Fruit fly (Drosophila melanogaster) whole organism, embryonic: Measurements from ENCODE around the gene Cdc7.

Experiments used
- CG11093 ChIP-seq: fragments of 200-800 bp; sonication (Bioruptor generic); IDR thresholded peaks from 3 replicates; pipeline ENCODE4 v1.3.6; 2022; ENCODE audit warnings: missing biosample characterization, missing genetic modification characterization
- CG11247 ChIP-seq: fragments of 200-800 bp; sonication (Bioruptor generic); IDR thresholded peaks from 2 replicates; pipeline ENCODE4 v1.3.6; 2022; ENCODE audit warnings: missing biosample characterization, missing genetic modification characterization
- CG11504 ChIP-seq: fragments of 200-800 bp; sonication (Bioruptor generic); optimal IDR thresholded peaks from 3 replicates; lab custom pipeline; 2019; ENCODE audit warnings: missing biosample characterization, mild to moderate bottlenecking, missing genetic modification characterization, moderate library complexity
- CG12219 ChIP-seq: fragments of 200-800 bp; sonication (Bioruptor generic); optimal IDR thresholded peaks from 3 replicates; lab custom pipeline; 2018; ENCODE audit warnings: missing biosample characterization, mild to moderate bottlenecking, missing genetic modification characterization
- CG13123 ChIP-seq: fragments of 200-800 bp; sonication (Bioruptor generic); optimal IDR thresholded peaks from 2 replicates; lab custom pipeline; 2016; ENCODE audit warnings: missing biosample characterization, missing genetic modification characterization
- CG13296 ChIP-seq: fragments of 200-800 bp; sonication (Bioruptor generic); optimal IDR thresholded peaks from 3 replicates; lab custom pipeline; 2018; ENCODE audit warnings: missing biosample characterization, mild to moderate bottlenecking, missing genetic modification characterization
- CG14965 ChIP-seq: fragments of 200-800 bp; sonication (Bioruptor generic); optimal IDR thresholded peaks from 2 replicates; lab custom pipeline; 2016; ENCODE audit warnings: missing biosample characterization, missing genetic modification characterization, borderline replicate concordance
- CG15696 ChIP-seq: fragments of 200-800 bp; sonication (Bioruptor generic); optimal IDR thresholded peaks from 2 replicates; lab custom pipeline; 2019; ENCODE audit warnings: missing biosample characterization, mild to moderate bottlenecking, missing genetic modification characterization, moderate library complexity
- CG17186 ChIP-seq: fragments of 200-800 bp; sonication (Bioruptor generic); optimal IDR thresholded peaks from 3 replicates; lab custom pipeline; 2017; ENCODE audit warnings: missing biosample characterization, missing genetic modification reagents, missing genetic modification characterization
- CG17802 ChIP-seq: fragments of 200-800 bp; sonication (Bioruptor generic); optimal IDR thresholded peaks from 2 replicates; lab custom pipeline; 2018; ENCODE audit warnings: missing biosample characterization, mild to moderate bottlenecking, missing genetic modification characterization, moderate library complexity
- CG1832 ChIP-seq: fragments of 200-800 bp; sonication (Bioruptor generic); optimal IDR thresholded peaks from 2 replicates; lab custom pipeline; 2017; ENCODE audit warnings: missing biosample characterization, mild to moderate bottlenecking, missing genetic modification characterization, inconsistent platforms
- CG18764 ChIP-seq: fragments of 200-800 bp; sonication (Bioruptor generic); optimal IDR thresholded peaks from 3 replicates; lab custom pipeline; 2016; ENCODE audit warnings: missing biosample characterization, missing genetic modification characterization
- CG6175 ChIP-seq: fragments of 200-800 bp; sonication (Bioruptor generic); IDR thresholded peaks from 3 replicates; pipeline ENCODE4 v1.3.6; 2022; ENCODE audit warnings: missing biosample characterization, missing genetic modification characterization
- CG6683 ChIP-seq: fragments of 200-800 bp; sonication (Bioruptor generic); optimal IDR thresholded peaks from 2 replicates; lab custom pipeline; 2017; ENCODE audit warnings: missing biosample characterization, mild to moderate bottlenecking, missing genetic modification characterization, missing genetic modification reagents
- CG7839 ChIP-seq: fragments of 200-800 bp; sonication (Bioruptor generic); optimal IDR thresholded peaks from 3 replicates; lab custom pipeline; 2018; ENCODE audit warnings: missing biosample characterization, mild to moderate bottlenecking, missing genetic modification characterization, moderate library complexity
- CG9932 ChIP-seq: fragments of 200-800 bp; sonication (Bioruptor generic); IDR thresholded peaks from 2 replicates; pipeline ENCODE4 v1.3.6; 2022; ENCODE audit warnings: missing biosample characterization, missing genetic modification characterization
- CHES-1-like ChIP-seq: fragments of 200-800 bp; sonication (Bioruptor generic); optimal IDR thresholded peaks from 2 replicates; lab custom pipeline; 2016; ENCODE audit warnings: missing biosample characterization, missing genetic modification characterization
- Camta ChIP-seq: fragments of 200-800 bp; sonication (Bioruptor generic); optimal IDR thresholded peaks from 2 replicates; lab custom pipeline; 2016; ENCODE audit warnings: missing biosample characterization, missing genetic modification characterization
- CoRest ChIP-seq: fragments of 200-800 bp; sonication (Bioruptor generic); optimal IDR thresholded peaks from 3 replicates; lab custom pipeline; 2018; ENCODE audit warnings: missing biosample characterization, mild to moderate bottlenecking, missing genetic modification characterization, moderate library complexity
- H15 ChIP-seq: fragments of 200-800 bp; sonication (Bioruptor generic); IDR thresholded peaks from 3 replicates; pipeline ENCODE4 v1.3.6; 2022; ENCODE audit warnings: missing biosample characterization, missing genetic modification characterization
- HLH3B ChIP-seq: fragments of 200-800 bp; sonication (Bioruptor generic); IDR thresholded peaks from 2 replicates; pipeline ENCODE4 v1.3.6; 2022; ENCODE audit warnings: missing biosample characterization, missing genetic modification characterization
- Hmx ChIP-seq: fragments of 200-800 bp; sonication (Bioruptor generic); optimal IDR thresholded peaks from 2 replicates; lab custom pipeline; 2016; ENCODE audit warnings: missing biosample characterization, missing genetic modification characterization
- MESR4 ChIP-seq: fragments of 200-800 bp; sonication (Bioruptor generic); optimal IDR thresholded peaks from 2 replicates; lab custom pipeline; 2018; ENCODE audit warnings: missing biosample characterization, mild to moderate bottlenecking, missing genetic modification characterization, moderate library complexity
- Neu2 ChIP-seq: fragments of 200-800 bp; sonication (Bioruptor generic); optimal IDR thresholded peaks from 3 replicates; lab custom pipeline; 2016; ENCODE audit warnings: missing biosample characterization, missing genetic modification characterization, borderline replicate concordance
- Side ChIP-seq: fragments of 200-800 bp; sonication (Bioruptor generic); optimal IDR thresholded peaks from 2 replicates; lab custom pipeline; 2016; ENCODE audit warnings: missing biosample characterization, missing genetic modification characterization
- TFAM ChIP-seq: fragments of 200-800 bp; sonication (Bioruptor generic); optimal IDR thresholded peaks from 2 replicates; lab custom pipeline; 2017; ENCODE audit warnings: missing biosample characterization, missing genetic modification characterization, inconsistent platforms
- bigmax ChIP-seq: fragments of 200-800 bp; sonication (Bioruptor generic); optimal IDR thresholded peaks from 2 replicates; lab custom pipeline; 2018; ENCODE audit warnings: missing biosample characterization, mild to moderate bottlenecking, missing genetic modification characterization
- chinmo ChIP-seq: fragments of 200-800 bp; sonication (Bioruptor generic); IDR thresholded peaks from 4 replicates; pipeline ENCODE4 v1.3.6; 2022; ENCODE audit warnings: missing biosample characterization, missing genetic modification characterization; ENCODE audit not compliant: partially characterized antibody
- chn ChIP-seq: fragments of 200-800 bp; sonication (Bioruptor generic); optimal IDR thresholded peaks from 2 replicates; lab custom pipeline; 2016; ENCODE audit warnings: missing biosample characterization, missing genetic modification characterization
- croc ChIP-seq: fragments of 200-800 bp; sonication (Bioruptor generic); conservative IDR thresholded peaks from 3 replicates; pipeline ENCODE4 v1.3.6; 2022; ENCODE audit warnings: missing biosample characterization, missing genetic modification characterization
- exex ChIP-seq: fragments of 200-800 bp; sonication (Bioruptor generic); optimal IDR thresholded peaks from 4 replicates; lab custom pipeline; 2018; ENCODE audit warnings: missing biosample characterization, mild to moderate bottlenecking, missing genetic modification characterization, moderate library complexity
- fd102C ChIP-seq: fragments of 200-800 bp; sonication (Bioruptor generic); optimal IDR thresholded peaks from 2 replicates; lab custom pipeline; 2018; ENCODE audit warnings: missing biosample characterization, mild to moderate bottlenecking, missing genetic modification characterization, moderate library complexity
- gce ChIP-seq: fragments of 200-800 bp; sonication (Bioruptor generic); IDR thresholded peaks from 3 replicates; pipeline ENCODE4 v1.3.6; 2022; ENCODE audit warnings: missing biosample characterization, missing genetic modification characterization
- hb ChIP-seq: fragments of 200-800 bp; sonication (Bioruptor generic); IDR thresholded peaks from 3 replicates; pipeline ENCODE4 v1.3.6; 2022; ENCODE audit warnings: missing biosample characterization, missing genetic modification characterization; ENCODE audit not compliant: partially characterized antibody
- jigr1 ChIP-seq: fragments of 200-800 bp; sonication (Bioruptor generic); IDR thresholded peaks from 3 replicates; pipeline ENCODE4 v1.3.6; 2022; ENCODE audit warnings: missing biosample characterization, missing genetic modification characterization
- ken ChIP-seq: fragments of 200-800 bp; sonication (Bioruptor generic); IDR thresholded peaks from 3 replicates; pipeline ENCODE4 v1.3.6; 2022; ENCODE audit warnings: missing biosample characterization, missing genetic modification characterization
- klu ChIP-seq: fragments of 200-800 bp; sonication (Bioruptor generic); IDR thresholded peaks from 2 replicates; pipeline ENCODE4 v1.3.6; 2022; ENCODE audit warnings: missing biosample characterization, missing genetic modification characterization
- lmd ChIP-seq: fragments of 200-800 bp; sonication (Bioruptor generic); IDR thresholded peaks from 2 replicates; pipeline ENCODE4 v1.3.6; 2022; ENCODE audit warnings: missing biosample characterization, missing genetic modification characterization
- lola ChIP-seq, 3 experiments: fragments of >200 bp in 2 of 3; fragments of 200-800 bp in 1 of 3; sonication (Bioruptor generic) in 1 of 3; optimal IDR thresholded peaks; 2 replicates each; lab custom pipeline; 2017 to 2019; ENCODE audit warnings: missing biosample characterization in 3 of 3, missing genetic modification characterization in 3 of 3, mild to moderate bottlenecking in 1 of 3, moderate library complexity in 1 of 3
- nerfin-1 ChIP-seq: fragments of 200-800 bp; sonication (Bioruptor generic); optimal IDR thresholded peaks from 3 replicates; lab custom pipeline; 2019; ENCODE audit warnings: missing biosample characterization, mild to moderate bottlenecking, missing genetic modification characterization, moderate library complexity
- pb ChIP-seq: fragments of 200-800 bp; sonication (Bioruptor generic); optimal IDR thresholded peaks from 3 replicates; lab custom pipeline; 2016; ENCODE audit warnings: missing biosample characterization, missing genetic modification characterization
- pita ChIP-seq: fragments of 200-800 bp; sonication (Bioruptor generic); optimal IDR thresholded peaks from 2 replicates; lab custom pipeline; 2017; ENCODE audit warnings: missing biosample characterization, mild to moderate bottlenecking, missing genetic modification characterization
- pzg ChIP-seq: fragments of 200-800 bp; sonication (Bioruptor generic); optimal IDR thresholded peaks from 3 replicates; lab custom pipeline; 2018; ENCODE audit warnings: missing biosample characterization, mild to moderate bottlenecking, missing genetic modification characterization, moderate library complexity
- trem ChIP-seq: fragments of 200-800 bp; optimal IDR thresholded peaks from 3 replicates; lab custom pipeline; 2019; ENCODE audit warnings: missing biosample characterization, mild to moderate bottlenecking, missing genetic modification characterization, moderate library complexity
- trh ChIP-seq: fragments of 200-800 bp; sonication (Bioruptor generic); optimal IDR thresholded peaks from 2 replicates; lab custom pipeline; 2016; ENCODE audit warnings: missing biosample characterization, missing genetic modification characterization
- ttk ChIP-seq: fragments of 200-800 bp; sonication (Bioruptor generic); IDR thresholded peaks from 2 replicates; pipeline ENCODE4 v2.1.2; 2022; ENCODE audit warnings: missing biosample characterization, missing genetic modification characterization
- zfh2 ChIP-seq: fragments of 200-800 bp; sonication (Bioruptor generic); optimal IDR thresholded peaks from 2 replicates; lab custom pipeline; 2016; ENCODE audit warnings: missing biosample characterization, missing genetic modification characterization

Gene Cdc7

DNA sequence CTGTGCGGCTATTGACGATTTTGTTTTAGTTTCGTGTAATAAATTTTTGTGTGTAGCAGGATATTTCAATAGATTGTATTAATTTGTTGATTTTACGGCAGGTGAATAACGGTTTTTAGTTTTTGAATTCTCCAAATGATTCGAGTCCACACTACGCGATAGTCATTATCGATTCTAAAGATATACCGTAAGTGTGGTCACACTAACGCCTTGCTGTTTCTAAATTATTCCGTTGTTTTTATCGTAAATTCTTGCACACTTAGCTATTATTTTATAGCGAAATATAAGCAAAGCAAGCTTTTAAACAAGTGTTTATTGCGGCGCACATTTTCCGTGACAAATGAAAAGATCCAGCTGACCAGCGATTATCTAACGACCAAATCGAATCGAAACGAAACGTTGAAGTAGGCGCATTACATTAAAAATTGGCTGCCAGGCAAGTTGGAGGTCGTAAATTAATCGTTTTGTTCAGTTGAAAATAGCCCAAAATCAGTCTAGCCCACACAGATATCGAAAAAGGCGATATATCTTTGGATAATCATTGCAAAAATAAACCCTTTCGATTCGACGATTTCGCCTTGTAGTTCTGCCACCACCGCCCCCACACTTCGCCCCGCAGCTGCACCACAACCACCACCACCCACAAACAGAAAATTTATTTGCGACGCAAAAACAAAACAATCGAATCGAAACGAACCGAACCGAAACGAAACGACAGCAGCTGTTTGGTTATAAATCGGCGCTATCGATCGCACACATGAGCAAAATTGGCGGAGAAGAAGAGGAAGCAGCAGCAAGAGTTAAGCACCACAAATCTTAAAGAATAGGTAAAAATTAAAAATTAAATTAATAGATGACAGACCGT lies 29.5 kb downstream of the Cdc7 start, which contains the start of gene Pink1 (continued):
- no peak for TF ChIP-seq gce
- TF ChIP-seq CG11093, result no peak
- TF ChIP-seq CG11504, result no peak
- TF ChIP-seq Hmx (GFP tag; lab: Kevin White, UChicago), result no peak
- no peak for TF ChIP-seq ken
- TF ChIP-seq nerfin-1, result no peak
- no peak for TF ChIP-seq fd102C (GFP tag; lab: Kevin White, UChicago)
- TF ChIP-seq CG18764, result no peak
- no peak for TF ChIP-seq CG6175 (GFP tag; lab: Robert Waterston, UW)
- no peak for TF ChIP-seq CHES-1-like (GFP tag; lab: Kevin White, UChicago)
- no peak for TF ChIP-seq Camta (GFP tag; lab: Kevin White, UChicago)
- no peak for TF ChIP-seq hb (GFP tag; lab: Robert Waterston, UW)
- peak; percentile 62; the same call in 1 of the 4 replicates for TF ChIP-seq chinmo
- no peak for TF ChIP-seq CG14965 (GFP tag; lab: Kevin White, UChicago)
- TF ChIP-seq pb, result no peak
- TF ChIP-seq CG17186, result no peak
- TF ChIP-seq jigr1, result no peak
- no peak for TF ChIP-seq croc (GFP tag; lab: Robert Waterston, UW)
- TF ChIP-seq pita (GFP tag; lab: Kevin White, UChicago), result peak; percentile 42
- TF ChIP-seq Neu2 (GFP tag; lab: Kevin White, UChicago), result no peak
- peak; percentile 53 for TF ChIP-seq MESR4 (GFP tag; lab: Kevin White, UChicago)
- no peak for TF ChIP-seq CG15696 (tag; lab: Kevin White, UChicago)
- TF ChIP-seq CoRest (tag; lab: Kevin White, UChicago), result peak; percentile 11
- TF ChIP-seq TFAM (GFP tag; lab: Kevin White, UChicago), result no peak
- TF ChIP-seq CG7839 (tag; lab: Kevin White, UChicago), result no peak
- peak; percentile 52 for TF ChIP-seq pzg
- no peak for TF ChIP-seq CG9932 (GFP tag; lab: Robert Waterston, UW)
- no peak for TF ChIP-seq CG13123
- TF ChIP-seq ttk (GFP tag; lab: Robert Waterston, UW), result no peak
- no peak for TF ChIP-seq lola (GFP tag; optimal IDR thresholded peaks at IDR 0.05; lab: Kevin White, UChicago)
- TF ChIP-seq trem (tag; lab: Kevin White, UChicago), result peak; percentile 0
- TF ChIP-seq H15, result no peak
- TF ChIP-seq CG13296 (GFP tag; lab: Kevin White, UChicago), result no peak
- no peak for TF ChIP-seq lmd (GFP tag; lab: Robert Waterston, UW)
- TF ChIP-seq trh (GFP tag; lab: Kevin White, UChicago), result no peak
- no peak for TF ChIP-seq klu
- TF ChIP-seq bigmax, result no peak
- no peak for TF ChIP-seq CG17802 (tag; lab: Kevin White, UChicago)
- no peak for TF ChIP-seq CG6683 (GFP tag; lab: Kevin White, UChicago)
- TF ChIP-seq CG12219 (GFP tag; lab: Kevin White, UChicago), result no peak
- TF ChIP-seq exex (tag; lab: Kevin White, UChicago), result no peak
- TF ChIP-seq CG1832, result no peak
- no peak for TF ChIP-seq Side (GFP tag; lab: Kevin White, UChicago)
- TF ChIP-seq zfh2, result no peak
- TF ChIP-seq CG11247 (GFP tag; lab: Robert Waterston, UW), result no peak
- no peak for TF ChIP-seq chn (GFP tag; lab: Kevin White, UChicago)
- TF ChIP-seq HLH3B (GFP tag; lab: Robert Waterston, UW), result no peak
